Worm (Caenorhabditis elegans) whole organism, young adult: ENCODE data around the gene Y49F6B.8.
"Not testable (repeated sequence)": the region's sequence is repeated elsewhere in the genome, so short reads cannot be mapped to it uniquely, and the experiment has no call there.

ENCODE experiments used
- B0019.2 ChIP-seq: fragments of 200-800 bp; sonication (Bioruptor generic); conservative IDR thresholded peaks from 2 replicates; pipeline ENCODE4 v1.3.6; 2022; ENCODE audit warnings: missing genetic modification reagents, missing genetic modification characterization, missing compliant biosample characterization
- B0261.1 ChIP-seq: sonication (generic microtip); optimal IDR thresholded peaks from 2 replicates; lab custom pipeline; 2016; ENCODE audit warnings: mild to moderate bottlenecking, missing genetic modification characterization, moderate library complexity, missing compliant biosample characterization
- B0336.3 ChIP-seq: fragments of 200-800 bp; sonication (Bioruptor generic); IDR thresholded peaks from 2 replicates; pipeline ENCODE4 v1.3.6; 2022; ENCODE audit warnings: missing genetic modification characterization, missing compliant biosample characterization
- C06A6.2 ChIP-seq: fragments of 200-800 bp; sonication (Bioruptor generic); conservative IDR thresholded peaks from 2 replicates; pipeline ENCODE4 v1.3.6; 2022; ENCODE audit warnings: missing genetic modification characterization, missing compliant biosample characterization
- C17E4.6 ChIP-seq: fragments of 200-800 bp; sonication (Bioruptor generic); IDR thresholded peaks from 2 replicates; pipeline ENCODE4 v1.3.6; 2022; ENCODE audit warnings: missing genetic modification reagents, missing genetic modification characterization, missing compliant biosample characterization
- D2030.7 ChIP-seq: fragments of 200-800 bp; sonication (Bioruptor generic); IDR thresholded peaks from 2 replicates; pipeline ENCODE4 v1.3.6; 2022; ENCODE audit warnings: missing genetic modification reagents, missing genetic modification characterization, missing compliant biosample characterization
- F10E7.11 ChIP-seq: sonication (generic microtip); optimal IDR thresholded peaks from 2 replicates; lab custom pipeline; 2017; ENCODE audit warnings: mild to moderate bottlenecking, missing genetic modification characterization, moderate library complexity, missing compliant biosample characterization
- F49E8.2 ChIP-seq: sonication (generic microtip); optimal IDR thresholded peaks from 3 replicates; lab custom pipeline; 2017; ENCODE audit warnings: missing genetic modification characterization, mild to moderate bottlenecking, missing compliant biosample characterization, antibody characterized with exemption, moderate library complexity; ENCODE audit not compliant: insufficient read depth
- F52B5.7 ChIP-seq: sonication (generic microtip); optimal IDR thresholded peaks from 2 replicates; lab custom pipeline; 2016; ENCODE audit warnings: mild to moderate bottlenecking, missing genetic modification characterization, missing compliant biosample characterization
- K12H6.12 ChIP-seq: fragments of 200-800 bp; sonication (Bioruptor generic); optimal IDR thresholded peaks from 2 replicates; lab custom pipeline; 2018; ENCODE audit warnings: mild to moderate bottlenecking, missing genetic modification characterization, missing compliant biosample characterization
- Y95B8A.8 ChIP-seq: fragments of 200-800 bp; sonication (Bioruptor generic); IDR thresholded peaks from 2 replicates; pipeline ENCODE4 v1.3.6; 2022; ENCODE audit warnings: missing genetic modification reagents, missing genetic modification characterization, missing compliant biosample characterization
- ZK185.1 ChIP-seq: sonication (generic microtip); optimal IDR thresholded peaks from 2 replicates; lab custom pipeline; 2016; ENCODE audit warnings: mild to moderate bottlenecking, missing genetic modification characterization, missing compliant biosample characterization; ENCODE audit not compliant: poor library complexity, severe bottlenecking
- akir-1 ChIP-seq: fragments of 200-800 bp; sonication (Bioruptor generic); optimal IDR thresholded peaks from 2 replicates; lab custom pipeline; 2018; ENCODE audit warnings: mild to moderate bottlenecking, missing genetic modification characterization, moderate library complexity, missing compliant biosample characterization
- athp-1 ChIP-seq: sonication (generic microtip); optimal IDR thresholded peaks from 2 replicates; lab custom pipeline; 2017; ENCODE audit warnings: mild to moderate bottlenecking, missing genetic modification characterization, missing compliant biosample characterization
- attf-3 ChIP-seq: fragments of 200-800 bp; sonication (Bioruptor generic); conservative IDR thresholded peaks from 2 replicates; pipeline ENCODE4 v1.3.6; 2022; ENCODE audit warnings: missing genetic modification reagents, missing genetic modification characterization, missing compliant biosample characterization
- attf-6 ChIP-seq: fragments of 200-800 bp; sonication (Bioruptor generic); IDR thresholded peaks from 2 replicates; pipeline ENCODE4 v1.3.6; 2022; ENCODE audit warnings: missing genetic modification reagents, missing genetic modification characterization, missing compliant biosample characterization
- ceh-40 ChIP-seq: fragments of 200-800 bp; sonication (Bioruptor generic); IDR thresholded peaks from 2 replicates; pipeline ENCODE4 v1.3.6; 2022; ENCODE audit warnings: missing genetic modification characterization, missing compliant biosample characterization
- ceh-58 ChIP-seq: fragments of 200-800 bp; sonication (Bioruptor generic); IDR thresholded peaks from 2 replicates; pipeline ENCODE4 v1.3.6; 2022; ENCODE audit warnings: missing genetic modification characterization, missing compliant biosample characterization
- dpff-1 ChIP-seq: sonication (generic microtip); optimal IDR thresholded peaks from 2 replicates; lab custom pipeline; 2017; ENCODE audit warnings: mild to moderate bottlenecking, missing genetic modification characterization, missing compliant biosample characterization
- efl-1 ChIP-seq: fragments of 150-350 bp; optimal IDR thresholded peaks from 2 replicates; lab custom pipeline; 2014; ENCODE audit warnings: missing biosample characterization, missing genetic modification reagents, missing genetic modification characterization
- egrh-3 ChIP-seq: fragments of 200-800 bp; sonication (Bioruptor generic); IDR thresholded peaks from 2 replicates; pipeline ENCODE4 v1.3.6; 2022; ENCODE audit warnings: missing genetic modification reagents, missing genetic modification characterization, missing compliant biosample characterization
- gei-17 ChIP-seq: fragments of 200-800 bp; sonication (Bioruptor generic); optimal IDR thresholded peaks from 2 replicates; lab custom pipeline; 2018; ENCODE audit warnings: mild to moderate bottlenecking, missing genetic modification characterization, missing compliant biosample characterization
- him-1 ChIP-seq: sonication (generic microtip); optimal IDR thresholded peaks from 2 replicates; lab custom pipeline; 2016; ENCODE audit warnings: missing genotype, missing genetic modification reagents, missing genetic modification characterization, missing compliant biosample characterization
- hrde-1 ChIP-seq: sonication (generic microtip); optimal IDR thresholded peaks from 2 replicates; lab custom pipeline; 2016; ENCODE audit warnings: missing genetic modification characterization, mild to moderate bottlenecking, missing compliant biosample characterization, moderate library complexity, missing genotype, missing genetic modification reagents, borderline replicate concordance
- hsf-1 ChIP-seq: fragments of 200-800 bp; sonication (Bioruptor generic); IDR thresholded peaks from 2 replicates; pipeline ENCODE4 v1.3.6; 2022; ENCODE audit warnings: missing genetic modification reagents, missing genetic modification characterization, missing compliant biosample characterization
- let-607 ChIP-seq, 2 experiments: fragments of 200-800 bp in 1 of 2; sonication (Bioruptor generic) in 1 of 2; sonication (generic microtip) in 1 of 2; optimal IDR thresholded peaks; 2 replicates each; lab custom pipeline; 2016 to 2018; ENCODE audit warnings: mild to moderate bottlenecking in 2 of 2, missing compliant biosample characterization in 2 of 2, missing genetic modification characterization in 2 of 2, moderate library complexity in 2 of 2, missing genotype in 1 of 2
- lin-26 ChIP-seq: fragments of 200-800 bp; sonication (Bioruptor generic); IDR thresholded peaks from 2 replicates; pipeline ENCODE4 v1.3.6; 2022; ENCODE audit warnings: missing genetic modification reagents, missing genetic modification characterization, missing compliant biosample characterization
- lsl-1 ChIP-seq: fragments of 200-800 bp; sonication (Bioruptor generic); optimal IDR thresholded peaks from 2 replicates; lab custom pipeline; 2018; ENCODE audit warnings: mild to moderate bottlenecking, missing genetic modification characterization, moderate library complexity, missing compliant biosample characterization
- mcd-1 ChIP-seq: fragments of 200-800 bp; sonication (Bioruptor generic); IDR thresholded peaks from 2 replicates; pipeline ENCODE4 v1.3.6; 2022; ENCODE audit warnings: missing genetic modification reagents, missing genetic modification characterization, missing compliant biosample characterization
- nfyb-1 ChIP-seq: fragments of 200-800 bp; sonication (Bioruptor generic); IDR thresholded peaks from 2 replicates; pipeline ENCODE4 v1.3.6; 2022; ENCODE audit warnings: missing genetic modification reagents, missing genetic modification characterization, missing compliant biosample characterization
- nhr-120 ChIP-seq: fragments of 200-800 bp; sonication (Bioruptor generic); IDR thresholded peaks from 2 replicates; pipeline ENCODE4 v1.3.6; 2022; ENCODE audit warnings: missing genetic modification characterization, missing compliant biosample characterization
- nhr-179 ChIP-seq: sonication (generic microtip); optimal IDR thresholded peaks from 2 replicates; lab custom pipeline; 2016; ENCODE audit warnings: mild to moderate bottlenecking, missing genetic modification characterization, missing compliant biosample characterization
- nhr-80 ChIP-seq: sonication (generic microtip); optimal IDR thresholded peaks from 2 replicates; lab custom pipeline; 2016; ENCODE audit warnings: missing genetic modification characterization, missing compliant biosample characterization
- nhr-90 ChIP-seq: sonication (generic microtip); optimal IDR thresholded peaks from 2 replicates; lab custom pipeline; 2016; ENCODE audit warnings: missing genotype, mild to moderate bottlenecking, missing genetic modification characterization, missing compliant biosample characterization
- rec-8 ChIP-seq, 2 experiments: sonication (generic microtip); optimal IDR thresholded peaks; 2 replicates each; lab custom pipeline; 2016; ENCODE audit warnings: mild to moderate bottlenecking in 2 of 2, missing genetic modification characterization in 2 of 2, missing genetic modification reagents in 2 of 2, missing genotype in 2 of 2, missing biosample characterization in 1 of 2, missing compliant biosample characterization in 1 of 2, moderate library complexity in 1 of 2
- snpc-1.1 ChIP-seq: sonication (generic microtip); optimal IDR thresholded peaks from 2 replicates; lab custom pipeline; 2017; ENCODE audit warnings: missing genetic modification characterization, mild to moderate bottlenecking, missing compliant biosample characterization, antibody characterized with exemption, moderate library complexity, missing genotype, missing genetic modification reagents; ENCODE audit not compliant: insufficient read depth
- snpc-4 ChIP-seq, 5 experiments: fragments of 150-350 bp in 1 of 5; sonication (generic microtip) in 4 of 5; optimal IDR thresholded peaks; 2 replicates each; lab custom pipeline; 2014 to 2018; ENCODE audit warnings: missing genetic modification characterization in 5 of 5, missing biosample characterization in 3 of 5, antibody characterized with exemption in 2 of 5, mild to moderate bottlenecking in 2 of 5, missing compliant biosample characterization in 2 of 5, missing genotype in 2 of 5, moderate library complexity in 2 of 5, missing genetic modification reagents in 1 of 5
- tbx-9 ChIP-seq: sonication (generic microtip); optimal IDR thresholded peaks from 2 replicates; lab custom pipeline; 2016; ENCODE audit warnings: borderline replicate concordance, missing genetic modification characterization, inconsistent platforms, missing compliant biosample characterization
- unc-130 ChIP-seq: sonication (generic microtip); optimal IDR thresholded peaks from 2 replicates; lab custom pipeline; 2016; ENCODE audit warnings: missing genetic modification reagents, missing genetic modification characterization, missing compliant biosample characterization
- zfh-2 ChIP-seq: fragments of 200-800 bp; sonication (Bioruptor generic); conservative IDR thresholded peaks from 2 replicates; pipeline ENCODE4 v1.3.6; 2022; ENCODE audit warnings: missing genetic modification reagents, missing genetic modification characterization, missing compliant biosample characterization
- ztf-18 ChIP-seq: sonication (generic microtip); optimal IDR thresholded peaks from 2 replicates; lab custom pipeline; 2016; ENCODE audit warnings: missing genotype, mild to moderate bottlenecking, missing genetic modification characterization, missing compliant biosample characterization

The Y49F6B.8 gene

ce11 chrII:3502011-3502410 is 20.5 kb upstream of the Y49F6B.8 start:
- TF ChIP-seq attf-6 (0 out of 2 replicates have a peak, but pooled peaks have one; percentile 9), B0019.2 (no peak)

DNA sequence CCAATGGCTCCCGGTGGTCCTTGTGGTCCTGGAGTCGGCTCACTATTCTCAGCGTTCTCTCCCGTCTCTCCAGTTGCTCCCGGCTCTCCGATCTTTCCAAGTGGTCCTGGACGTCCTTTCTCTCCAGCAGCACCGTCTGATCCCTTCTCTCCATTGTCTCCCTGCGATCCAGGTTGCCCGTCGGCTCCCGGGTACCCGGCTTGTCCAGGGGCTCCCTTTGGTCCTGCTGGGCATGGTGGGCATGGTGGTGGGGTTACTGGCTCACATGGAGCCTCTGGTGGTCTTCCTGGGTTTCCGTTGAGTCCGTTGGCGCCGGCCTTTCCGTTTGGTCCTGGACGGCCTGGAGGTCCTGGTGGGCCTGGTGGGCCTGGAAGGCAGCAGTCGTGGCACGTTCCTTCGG is 18.9 kb upstream of the Y49F6B.8 start:
- TF ChIP-seq ceh-40 (no peak), F52B5.7 (tag; lab: Kevin White, UChicago) (no peak), nhr-179 (tag; lab: Kevin White, UChicago) (no peak), lin-26 (GFP tag; lab: Robert Waterston, UW) (peak; percentile 58; the same call in 1 of the 2 replicates), B0336.3 (no peak), C17E4.6 (no peak), nfyb-1 (0 out of 2 replicates have a peak, but pooled peaks have one; percentile 26), F10E7.11 (tag; lab: Kevin White, UChicago) (no peak), snpc-1.1 (tag; lab: Kevin White, UChicago) (no peak), Y95B8A.8 (no peak), attf-3 (GFP tag; lab: Robert Waterston, UW) (no peak), mcd-1 (GFP tag; lab: Robert Waterston, UW) (0 out of 2 replicates have a peak, but pooled peaks have one; percentile 14), akir-1 (GFP tag; lab: Kevin White, UChicago) (no peak), C06A6.2 (no peak), ZK185.1 (tag; lab: Kevin White, UChicago) (no peak), egrh-3 (GFP tag; lab: Robert Waterston, UW) (peak; percentile 88), zfh-2 (GFP tag; lab: Robert Waterston, UW) (peak; percentile 88), ceh-58 (GFP tag; lab: Robert Waterston, UW) (no peak), gei-17 (GFP tag; lab: Kevin White, UChicago) (no peak), let-607 (tag; optimal IDR thresholded peaks at IDR 0.05; lab: Kevin White, UChicago) (no peak), hsf-1 (GFP tag; lab: Robert Waterston, UW) (no peak), K12H6.12 (tag; lab: Kevin White, UChicago) (no peak)

DNA sequence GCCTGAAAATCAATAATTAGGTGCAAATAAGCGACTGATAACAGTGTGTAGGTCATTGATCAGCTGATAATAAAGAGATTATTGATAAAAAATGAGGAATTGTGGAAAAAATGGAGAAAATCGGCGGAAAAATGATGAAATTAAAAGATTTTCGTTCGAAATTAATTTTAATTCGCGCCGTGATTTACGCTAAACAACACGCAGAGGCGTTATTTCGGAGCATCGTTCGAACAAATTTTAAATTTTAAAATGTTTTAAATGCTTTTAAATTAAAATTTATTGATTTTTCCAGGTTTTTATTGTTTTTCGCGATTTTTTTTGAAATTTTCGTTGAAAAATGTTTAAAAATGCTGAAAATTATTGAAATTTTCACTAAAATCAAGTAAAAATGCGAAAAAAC is 17.9 kb upstream of the Y49F6B.8 start, which contains the start of gene Y49F6B.9:
Y49F6B.9 (minus strand) TSS at position 2 of the 400 bp plus-strand sequence.
- TF ChIP-seq attf-3 (GFP tag; lab: Robert Waterston, UW) = peak; percentile 85
- no peak for TF ChIP-seq tbx-9
- TF ChIP-seq efl-1 (GFP tag; lab: Kevin White, UChicago) = peak; percentile 40
- TF ChIP-seq dpff-1 = no peak

ce11 chrII:3490797-3491196 is 9.3 kb upstream of the Y49F6B.8 start, which contains the start of gene fbxb-112:
Gene fbxb-112, plus strand, starts transcription at chrII:3491097.
- TF ChIP-seq nhr-90 (tag; lab: Kevin White, UChicago); unc-130 (GFP tag; lab: Kevin White, UChicago); ztf-18 (tag; lab: Kevin White, UChicago): not testable (repeated sequence)

ce11 chrII:3482231-3482630 is 747 bp upstream of the Y49F6B.8 start, which contains the start of gene smu-2:
Gene smu-2, plus strand, starts transcription at chrII:3482408.
- no peak for TF ChIP-seq F52B5.7 (tag; lab: Kevin White, UChicago)
- no peak for TF ChIP-seq nhr-80 (tag; lab: Kevin White, UChicago)
- peak; percentile 70 for TF ChIP-seq athp-1 (tag; lab: Kevin White, UChicago)
- TF ChIP-seq ceh-58 (GFP tag; lab: Robert Waterston, UW) = no peak
- peak; percentile 51 for TF ChIP-seq him-1
- no peak for TF ChIP-seq snpc-4 (GFP tag; optimal IDR thresholded peaks at IDR 0.05; lab: Kevin White, UChicago)
- TF ChIP-seq snpc-4 (tag; optimal IDR thresholded peaks at IDR 0.05; lab: Kevin White, UChicago) = peak in 1 of 4 experiments; percentile 23
- TF ChIP-seq D2030.7 (GFP tag; lab: Robert Waterston, UW) = 0 out of 2 replicates have a peak, but pooled peaks have one; percentile 15
- TF ChIP-seq lsl-1 = peak; percentile 50
- TF ChIP-seq rec-8 (tag; optimal IDR thresholded peaks at IDR 0.05; lab: Kevin White, UChicago) = peak; percentile 14 to 34
- peak; percentile 1 for TF ChIP-seq F49E8.2 (tag; lab: Kevin White, UChicago)
- peak; percentile 1 for TF ChIP-seq B0261.1 (tag; lab: Kevin White, UChicago)
- no peak for TF ChIP-seq nhr-120 (GFP tag; lab: Robert Waterston, UW)
- no peak for TF ChIP-seq hrde-1
- TF ChIP-seq efl-1 (GFP tag; lab: Kevin White, UChicago) = peak; percentile 11
